Fruit fly (Drosophila melanogaster) whole organism, prepupa: ENCODE measurements around the gene CG3942.

Experiments used
- Blimp-1 ChIP-seq: fragments of 200-800 bp; sonication (Bioruptor generic); optimal IDR thresholded peaks from 3 replicates; lab custom pipeline; 2017; ENCODE audit warnings: missing biosample characterization, missing genetic modification characterization, mild to moderate bottlenecking, moderate library complexity, missing genetic modification reagents
- CG10631 ChIP-seq: fragments of 200-800 bp; sonication (Bioruptor generic); optimal IDR thresholded peaks from 2 replicates; lab custom pipeline; 2016; ENCODE audit warnings: missing biosample characterization, missing genetic modification characterization
- CG10669 ChIP-seq: fragments of 200-800 bp; sonication (Bioruptor generic); optimal IDR thresholded peaks from 3 replicates; lab custom pipeline; 2018; ENCODE audit warnings: missing biosample characterization, mild to moderate bottlenecking, missing genetic modification characterization, moderate library complexity
- CG11294 ChIP-seq: fragments of 200-800 bp; sonication (Bioruptor generic); IDR thresholded peaks from 2 replicates; pipeline ENCODE4 v1.3.6; 2022; ENCODE audit warnings: missing biosample characterization, missing genetic modification characterization
- CG11902 ChIP-seq: fragments of 200-800 bp; sonication (Bioruptor generic); optimal IDR thresholded peaks from 3 replicates; lab custom pipeline; 2016; ENCODE audit warnings: missing biosample characterization, missing genetic modification characterization
- CG15336 ChIP-seq: fragments of 200-800 bp; sonication (Bioruptor generic); IDR thresholded peaks from 2 replicates; pipeline ENCODE4 v1.3.6; 2022; ENCODE audit warnings: missing biosample characterization, missing genetic modification characterization
- CG1621 ChIP-seq: fragments of 200-800 bp; sonication (Bioruptor generic); optimal IDR thresholded peaks from 3 replicates; lab custom pipeline; 2018; ENCODE audit warnings: missing biosample characterization, mild to moderate bottlenecking, missing genetic modification characterization
- CG16779 ChIP-seq: fragments of 200-800 bp; sonication (Bioruptor generic); optimal IDR thresholded peaks from 3 replicates; lab custom pipeline; 2017; ENCODE audit warnings: missing biosample characterization, mild to moderate bottlenecking, missing genetic modification characterization
- CG3032 ChIP-seq: fragments of 200-800 bp; optimal IDR thresholded peaks from 2 replicates; lab custom pipeline; 2019; ENCODE audit warnings: missing biosample characterization, mild to moderate bottlenecking, missing genetic modification characterization, moderate library complexity
- CG31627 ChIP-seq: fragments of 200-800 bp; sonication (Bioruptor generic); optimal IDR thresholded peaks from 3 replicates; lab custom pipeline; 2016; ENCODE audit warnings: missing biosample characterization, missing genetic modification characterization
- CG32006 ChIP-seq: fragments of 200-800 bp; sonication (Bioruptor generic); optimal IDR thresholded peaks from 3 replicates; lab custom pipeline; 2017; ENCODE audit warnings: missing biosample characterization, mild to moderate bottlenecking, missing genetic modification characterization
- CG34406 ChIP-seq: fragments of 200-800 bp; sonication (Bioruptor generic); optimal IDR thresholded peaks from 3 replicates; lab custom pipeline; 2016; ENCODE audit warnings: missing biosample characterization, missing genetic modification characterization
- CG4318 ChIP-seq: fragments of 200-800 bp; sonication (Bioruptor generic); optimal IDR thresholded peaks from 3 replicates; lab custom pipeline; 2017; ENCODE audit warnings: missing biosample characterization, mild to moderate bottlenecking, missing genetic modification characterization
- CG6808 ChIP-seq: fragments of 200-800 bp; sonication (Bioruptor generic); optimal IDR thresholded peaks from 3 replicates; lab custom pipeline; 2017; ENCODE audit warnings: missing biosample characterization, missing genetic modification characterization, mild to moderate bottlenecking, moderate library complexity, missing genetic modification reagents
- CG7368 ChIP-seq: fragments of 200-800 bp; sonication (Bioruptor generic); optimal IDR thresholded peaks from 3 replicates; lab custom pipeline; 2016; ENCODE audit warnings: missing biosample characterization, missing genetic modification characterization
- CG9139 ChIP-seq: fragments of 200-800 bp; sonication (Bioruptor generic); optimal IDR thresholded peaks from 3 replicates; lab custom pipeline; 2017; ENCODE audit warnings: missing biosample characterization, mild to moderate bottlenecking, missing genetic modification characterization
- Eip78C ChIP-seq: fragments of 200-800 bp; sonication (Bioruptor generic); peaks from one replicate; lab custom pipeline; 2016; ENCODE audit warnings: missing biosample characterization, missing genetic modification characterization
- Eip93F ChIP-seq: fragments of 200-800 bp; sonication (Bioruptor generic); optimal IDR thresholded peaks from 2 replicates; lab custom pipeline; 2016; ENCODE audit warnings: missing biosample characterization, mild to moderate bottlenecking, missing genetic modification characterization
- Ets21C ChIP-seq: fragments of 200-800 bp; sonication (Bioruptor generic); optimal IDR thresholded peaks from 3 replicates; lab custom pipeline; 2016; ENCODE audit warnings: missing biosample characterization, missing genetic modification characterization
- Hr4 ChIP-seq: fragments of 200-800 bp; sonication (Bioruptor generic); optimal IDR thresholded peaks from 3 replicates; lab custom pipeline; 2016; ENCODE audit warnings: missing biosample characterization, missing genetic modification characterization
- Lpt ChIP-seq: fragments of 200-800 bp; sonication (Bioruptor generic); optimal IDR thresholded peaks from 3 replicates; lab custom pipeline; 2016; ENCODE audit warnings: missing biosample characterization, missing genetic modification characterization
- OdsH ChIP-seq: fragments of 200-800 bp; sonication (Bioruptor generic); optimal IDR thresholded peaks from 3 replicates; lab custom pipeline; 2016; ENCODE audit warnings: missing biosample characterization, missing genetic modification characterization
- Sox102F ChIP-seq: fragments of 200-800 bp; sonication (Bioruptor generic); optimal IDR thresholded peaks from 2 replicates; lab custom pipeline; 2016; ENCODE audit warnings: missing biosample characterization, mild to moderate bottlenecking, missing genetic modification characterization
- Sox14 ChIP-seq: fragments of 200-800 bp; sonication (Bioruptor generic); optimal IDR thresholded peaks from 3 replicates; lab custom pipeline; 2016; ENCODE audit warnings: missing biosample characterization, missing genetic modification characterization
- achi ChIP-seq: fragments of 200-800 bp; sonication (Bioruptor generic); optimal IDR thresholded peaks from 3 replicates; lab custom pipeline; 2016; ENCODE audit warnings: missing biosample characterization, missing genetic modification characterization
- acj6 ChIP-seq: fragments of 200-800 bp; sonication (Bioruptor generic); optimal IDR thresholded peaks from 3 replicates; lab custom pipeline; 2016; ENCODE audit warnings: missing biosample characterization, missing genetic modification characterization
- esn ChIP-seq: fragments of 200-800 bp; sonication (Bioruptor generic); optimal IDR thresholded peaks from 2 replicates; lab custom pipeline; 2016; ENCODE audit warnings: missing biosample characterization, mild to moderate bottlenecking, missing genetic modification characterization, moderate library complexity
- fd59A ChIP-seq: fragments of 200-800 bp; sonication (Bioruptor generic); optimal IDR thresholded peaks from 2 replicates; lab custom pipeline; 2017; ENCODE audit warnings: missing biosample characterization, mild to moderate bottlenecking, missing genetic modification characterization, missing genetic modification reagents
- fkh ChIP-seq: fragments of 200-800 bp; sonication (Bioruptor generic); optimal IDR thresholded peaks from 3 replicates; lab custom pipeline; 2017; ENCODE audit warnings: missing biosample characterization, mild to moderate bottlenecking, missing genetic modification characterization, moderate library complexity
- lz ChIP-seq: fragments of 200-800 bp; sonication (Bioruptor generic); optimal IDR thresholded peaks from 3 replicates; lab custom pipeline; 2016; ENCODE audit warnings: missing biosample characterization, missing genetic modification characterization
- spab ChIP-seq: fragments of 200-800 bp; sonication (Bioruptor generic); optimal IDR thresholded peaks from 2 replicates; lab custom pipeline; 2017; ENCODE audit warnings: missing biosample characterization, mild to moderate bottlenecking, missing genetic modification characterization, missing genetic modification reagents
- svp ChIP-seq: fragments of 200-800 bp; sonication (Bioruptor generic); peaks from one replicate; lab custom pipeline; 2016; ENCODE audit warnings: missing biosample characterization, missing genetic modification characterization
- vri ChIP-seq: fragments of 200-800 bp; sonication (Bioruptor generic); optimal IDR thresholded peaks from 3 replicates; lab custom pipeline; 2016; ENCODE audit warnings: missing biosample characterization, mild to moderate bottlenecking, missing genetic modification characterization

CG3942 gene

dm6 chr3R:12253887-12254286, at the start of gene CG3942:
CG3942 (plus strand) TSS chr3R:12254187.
- TF ChIP-seq Sox102F (GFP tag; lab: Kevin White, UChicago) (no peak), lz (GFP tag; lab: Kevin White, UChicago) (no peak), OdsH (GFP tag; lab: Kevin White, UChicago) (no peak), CG10631 (GFP tag; lab: Kevin White, UChicago) (no peak), CG10669 (no peak), CG4318 (GFP tag; lab: Kevin White, UChicago) (no peak), CG1621 (no peak), Sox14 (GFP tag; lab: Kevin White, UChicago) (no peak), CG11294 (no peak), achi (GFP tag; lab: Kevin White, UChicago) (no peak), vri (GFP tag; lab: Kevin White, UChicago) (no peak), Ets21C (GFP tag; lab: Kevin White, UChicago) (no peak), CG34406 (GFP tag; lab: Kevin White, UChicago) (no peak), CG32006 (GFP tag; lab: Kevin White, UChicago) (no peak), Hr4 (GFP tag; lab: Kevin White, UChicago) (no peak), esn (GFP tag; lab: Kevin White, UChicago) (no peak), CG15336 (no peak)

dm6 chr3R:12210260-12210659, 43.7 kb upstream of the CG3942 start, which contains the start of gene CG4830:
CG4830 (minus strand) TSS chr3R:12210360.
- TF ChIP-seq Eip78C (GFP tag; lab: Kevin White, UChicago), result no peak
- TF ChIP-seq svp (GFP tag; lab: Kevin White, UChicago), result peak; percentile 41

dm6 chr3R:12211552-12211951, 42.4 kb upstream of the CG3942 start:
- TF ChIP-seq spab (GFP tag; lab: Kevin White, UChicago) (no peak), CG4318 (GFP tag; lab: Kevin White, UChicago) (no peak), vri (GFP tag; lab: Kevin White, UChicago) (no peak), fd59A (GFP tag; lab: Kevin White, UChicago) (no peak), Eip93F (GFP tag; lab: Kevin White, UChicago) (no peak), Eip78C (GFP tag; lab: Kevin White, UChicago) (no peak), CG31627 (GFP tag; lab: Kevin White, UChicago) (no peak)

- no peak for TF ChIP-seq CG7368
- TF ChIP-seq Lpt, result no peak
- TF ChIP-seq fkh (GFP tag; lab: Kevin White, UChicago), result no peak
- TF ChIP-seq vri (GFP tag; lab: Kevin White, UChicago), result no peak
- TF ChIP-seq CG31627 (GFP tag; lab: Kevin White, UChicago), result no peak
- no peak for TF ChIP-seq CG34406 (GFP tag; lab: Kevin White, UChicago)
- no peak for TF ChIP-seq CG16779
- TF ChIP-seq CG10631 (GFP tag; lab: Kevin White, UChicago), result no peak
- no peak for TF ChIP-seq fd59A (GFP tag; lab: Kevin White, UChicago)
Observed at dm6 chr3R:12214201-12214600, 39.8 kb upstream of the CG3942 start, which contains the start of gene CG14742. CG14742 (plus strand) TSS chr3R:12214501.

- TF ChIP-seq CG3032 (tag; lab: Kevin White, UChicago), result no peak
- TF ChIP-seq CG6808 (GFP tag; lab: Kevin White, UChicago), result no peak
- no peak for TF ChIP-seq Blimp-1 (GFP tag; lab: Kevin White, UChicago)
- TF ChIP-seq svp (GFP tag; lab: Kevin White, UChicago), result peak; percentile 13
- TF ChIP-seq acj6 (GFP tag; lab: Kevin White, UChicago), result no peak
- no peak for TF ChIP-seq CG15336
- TF ChIP-seq CG9139 (GFP tag; lab: Kevin White, UChicago), result no peak
- TF ChIP-seq CG11902 (GFP tag; lab: Kevin White, UChicago), result no peak
Observed at dm6 chr3R:12219497-12219896, 34.5 kb upstream of the CG3942 start, which contains the start of gene Cog1. Cog1 (minus strand) TSS chr3R:12219686.
